Worm (Caenorhabditis elegans) whole organism, midembryonic: Measurements from ENCODE around the gene H25K10.2.

ENCODE experiments used
- T22C8.4 ChIP-seq: fragments of 200-800 bp; sonication (Bioruptor generic); IDR thresholded peaks from 2 replicates; pipeline ENCODE4 v1.3.6; 2022; ENCODE audit warnings: missing genetic modification characterization, missing compliant biosample characterization
- cog-1 ChIP-seq: sonication (generic microtip); optimal IDR thresholded peaks from 2 replicates; lab custom pipeline; 2016; ENCODE audit warnings: missing genetic modification characterization, missing compliant biosample characterization
- flt-1 ChIP-seq: fragments of 200-800 bp; sonication (Bioruptor generic); IDR thresholded peaks from 2 replicates; pipeline ENCODE4 v1.3.6; 2022; ENCODE audit warnings: missing genetic modification characterization, missing compliant biosample characterization
- klf-2 ChIP-seq: fragments of 200-800 bp; sonication (Bioruptor generic); conservative IDR thresholded peaks from 2 replicates; pipeline ENCODE4 v1.3.6; 2022; ENCODE audit warnings: missing genetic modification reagents, missing genetic modification characterization, missing compliant biosample characterization
- med-1 ChIP-seq: sonication (generic microtip); optimal IDR thresholded peaks from 2 replicates; lab custom pipeline; 2017; ENCODE audit warnings: missing genetic modification characterization, mild to moderate bottlenecking, missing compliant biosample characterization, antibody characterized with exemption, missing genetic modification reagents; ENCODE audit not compliant: insufficient read depth
- ref-1 ChIP-seq: fragments of 200-800 bp; sonication (Bioruptor generic); conservative IDR thresholded peaks from 2 replicates; pipeline ENCODE4 v1.3.6; 2022; ENCODE audit warnings: missing genetic modification reagents, missing genetic modification characterization, missing compliant biosample characterization
- tab-1 ChIP-seq: fragments of 200-800 bp; sonication (Bioruptor generic); IDR thresholded peaks from 2 replicates; pipeline ENCODE4 v1.3.6; 2022; ENCODE audit warnings: missing genetic modification characterization, missing compliant biosample characterization
- ztf-23 ChIP-seq: fragments of 200-800 bp; sonication (Bioruptor generic); IDR thresholded peaks from 2 replicates; pipeline ENCODE4 v1.3.6; 2022; ENCODE audit warnings: missing genetic modification reagents, missing genetic modification characterization, missing compliant biosample characterization
- ztf-29 ChIP-seq: fragments of 200-800 bp; sonication (Bioruptor generic); IDR thresholded peaks from 2 replicates; pipeline ENCODE4 v1.3.6; 2022; ENCODE audit warnings: missing genetic modification reagents, missing genetic modification characterization, missing compliant biosample characterization

H25K10.2 gene

ce11 chrIV:16178433-16178832 lies 32.4 kb downstream of the H25K10.2 start:
- TF ChIP-seq ztf-23 (GFP tag; lab: Robert Waterston, UW): no peak
- no peak for TF ChIP-seq med-1 (GFP tag; lab: Kevin White, UChicago)

- TF ChIP-seq cog-1 (tag; lab: Kevin White, UChicago): no peak
- no peak for TF ChIP-seq klf-2 (GFP tag; lab: Robert Waterston, UW)
- TF ChIP-seq med-1 (GFP tag; lab: Kevin White, UChicago): no peak
- no peak for TF ChIP-seq flt-1
- TF ChIP-seq tab-1 (GFP tag; lab: Robert Waterston, UW): no peak
- no peak for TF ChIP-seq ztf-23 (GFP tag; lab: Robert Waterston, UW)
- no peak for TF ChIP-seq T22C8.4 (GFP tag; lab: Robert Waterston, UW)
- TF ChIP-seq ztf-29: no peak
- no peak for TF ChIP-seq ref-1 (GFP tag; lab: Robert Waterston, UW)
These were observed 34.0 kb downstream of the H25K10.2 start for ce11 chrIV:16176808-16177207.

ce11 chrIV:16172786-16173371 lies 37.9 kb downstream of the H25K10.2 start:
- TF ChIP-seq ztf-29 (peak; percentile 81; the same call in 1 of the 2 replicates), med-1 (GFP tag; lab: Kevin White, UChicago) (no peak)

ce11 chrIV:16171326-16171725 lies 39.5 kb downstream of the H25K10.2 start:
- no peak for TF ChIP-seq T22C8.4 (GFP tag; lab: Robert Waterston, UW)

ce11 chrIV:16170606-16171033 lies 40.2 kb downstream of the H25K10.2 start, which contains the start of gene gln-3:
Gene gln-3, minus strand, starts transcription at chrIV:16170678.
- TF ChIP-seq tab-1 (GFP tag; lab: Robert Waterston, UW) (no peak), ztf-23 (GFP tag; lab: Robert Waterston, UW) (peak; percentile 31; the same call in 1 of the 2 replicates), ztf-29 (no peak), T22C8.4 (GFP tag; lab: Robert Waterston, UW) (no peak), med-1 (GFP tag; lab: Kevin White, UChicago) (no peak), ref-1 (GFP tag; lab: Robert Waterston, UW) (no peak)

ce11 chrIV:16169443-16170105 lies 41.2 kb downstream of the H25K10.2 start:
- no peak for TF ChIP-seq cog-1 (tag; lab: Kevin White, UChicago)

- 0 out of 2 replicates have a peak, but pooled peaks have one; percentile 42 for TF ChIP-seq flt-1
- TF ChIP-seq cog-1 (tag; lab: Kevin White, UChicago): no peak
- TF ChIP-seq ref-1 (GFP tag; lab: Robert Waterston, UW): no peak
- TF ChIP-seq tab-1 (GFP tag; lab: Robert Waterston, UW): no peak
These were observed 41.9 kb downstream of the H25K10.2 start for ce11 chrIV:16168702-16169440.

ce11 chrIV:16167941-16168340 lies 42.9 kb downstream of the H25K10.2 start:
- TF ChIP-seq T22C8.4 (GFP tag; lab: Robert Waterston, UW) (no peak), ztf-23 (GFP tag; lab: Robert Waterston, UW) (no peak), ref-1 (GFP tag; lab: Robert Waterston, UW) (no peak), med-1 (GFP tag; lab: Kevin White, UChicago) (no peak)
